Worm (Caenorhabditis elegans) whole organism, late embryonic: Measurements from ENCODE around the gene C27D9.1.

ENCODE experiments used
- K02D7.2 ChIP-seq: sonication (generic microtip); optimal IDR thresholded peaks from 2 replicates; lab custom pipeline; 2017; ENCODE audit warnings: mild to moderate bottlenecking, missing genetic modification characterization, missing compliant biosample characterization
- K09A11.1 ChIP-seq: sonication (generic microtip); optimal IDR thresholded peaks from 2 replicates; lab custom pipeline; 2017; ENCODE audit warnings: antibody characterized with exemption, mild to moderate bottlenecking, missing genetic modification characterization, missing compliant biosample characterization; ENCODE audit not compliant: insufficient read depth
- ceh-6 ChIP-seq: fragments of 200-800 bp; sonication (Bioruptor generic); optimal IDR thresholded peaks from 2 replicates; lab custom pipeline; 2018; ENCODE audit warnings: mild to moderate bottlenecking, missing genetic modification characterization, missing compliant biosample characterization
- elt-4 ChIP-seq: sonication (generic microtip); optimal IDR thresholded peaks from 2 replicates; lab custom pipeline; 2016; ENCODE audit warnings: missing genetic modification characterization, missing compliant biosample characterization
- fkh-10 ChIP-seq: fragments of 150-350 bp; optimal IDR thresholded peaks from 2 replicates; lab custom pipeline; 2014; ENCODE audit warnings: missing biosample characterization, missing genetic modification reagents, missing genetic modification characterization
- fkh-6 ChIP-seq: sonication (generic microtip); optimal IDR thresholded peaks from 2 replicates; lab custom pipeline; 2016; ENCODE audit warnings: missing genetic modification characterization, missing compliant biosample characterization
- nfya-1 ChIP-seq: sonication (generic microtip); optimal IDR thresholded peaks from 2 replicates; lab custom pipeline; 2017; ENCODE audit warnings: missing genetic modification characterization, mild to moderate bottlenecking, missing compliant biosample characterization, antibody characterized with exemption, moderate library complexity
- nhr-11 ChIP-seq: fragments of 150-350 bp; optimal IDR thresholded peaks from 2 replicates; lab custom pipeline; 2014; ENCODE audit warnings: missing biosample characterization, missing genetic modification characterization
- pqm-1 ChIP-seq: sonication (generic microtip); optimal IDR thresholded peaks from 2 replicates; lab custom pipeline; 2016; ENCODE audit warnings: missing genetic modification characterization, missing compliant biosample characterization
- rnt-1 ChIP-seq: sonication (generic microtip); optimal IDR thresholded peaks from 2 replicates; lab custom pipeline; 2016; ENCODE audit warnings: missing genetic modification characterization, missing compliant biosample characterization

DNA sequence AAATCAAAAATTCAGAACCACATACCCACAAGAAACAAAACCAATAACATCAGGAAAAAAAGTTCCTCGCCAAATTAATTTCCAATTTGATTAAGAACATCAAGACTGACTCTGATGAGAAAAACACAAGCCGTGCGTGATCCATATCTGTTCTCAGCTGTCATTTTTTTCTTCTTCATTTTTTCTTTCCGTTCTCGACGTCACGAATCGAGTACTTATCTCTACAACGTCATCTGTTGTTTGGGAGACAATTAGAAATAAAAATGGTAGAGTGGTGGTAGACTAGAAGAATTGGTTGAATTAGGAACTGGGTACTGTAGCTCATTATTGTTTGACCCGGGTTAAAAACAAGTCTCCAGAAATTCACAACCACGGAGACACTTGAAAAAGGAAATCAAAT lies 7.8 kb downstream of the C27D9.1 start:
- TF ChIP-seq K02D7.2 (tag; lab: Kevin White, UChicago) (no peak), nfya-1 (tag; lab: Kevin White, UChicago) (no peak), ceh-6 (no peak), pqm-1 (no peak), fkh-10 (GFP tag; lab: Kevin White, UChicago) (no peak), nhr-11 (tag; lab: Kevin White, UChicago) (no peak), fkh-6 (tag; lab: Kevin White, UChicago) (no peak), K09A11.1 (no peak), elt-4 (no peak), rnt-1 (no peak)
